Fruit fly (Drosophila melanogaster): ENCODE data around the gene CoRest.

- TF ChIP-seq CTCF (optimal IDR thresholded peaks at IDR 0.05) (no peak), CG8478 (optimal IDR thresholded peaks at IDR 0.05) (no peak)
Observed at dm6 chrX:19491984-19492584, 29.6 kb upstream of the CoRest start, which contains the start of the genes pcm and ND-18.
